Fruit fly (Drosophila melanogaster) whole organism: ENCODE data around the gene hzg.
A peak's percentile ranks its signal among the peaks of the same experiment; 100 is the strongest.

Experiments used
- CG8478 ChIP-seq: fragments of >200 bp; optimal IDR thresholded peaks from 2 replicates; lab custom pipeline; 2018; ENCODE audit warnings: inconsistent platforms
- Dll ChIP-seq: fragments of >200 bp; optimal IDR thresholded peaks from 2 replicates; lab custom pipeline; 2017
- EcR ChIP-seq, 2 experiments: fragments of >200 bp; optimal IDR thresholded peaks; 2 replicates each; lab custom pipeline; 2017; ENCODE audit warnings: missing biosample characterization in 2 of 2, missing genetic modification characterization in 2 of 2, missing genetic modification reagents in 2 of 2
- pan ChIP-seq: fragments of >200 bp; optimal IDR thresholded peaks from 2 replicates; lab custom pipeline; 2017
- psq ChIP-seq: fragments of >200 bp; optimal IDR thresholded peaks from 2 replicates; lab custom pipeline; 2017
- usp ChIP-seq: fragments of >200 bp; optimal IDR thresholded peaks from 2 replicates; lab custom pipeline; 2017; ENCODE audit warnings: missing biosample characterization, missing genetic modification characterization, mixed read lengths

Gene hzg

DNA sequence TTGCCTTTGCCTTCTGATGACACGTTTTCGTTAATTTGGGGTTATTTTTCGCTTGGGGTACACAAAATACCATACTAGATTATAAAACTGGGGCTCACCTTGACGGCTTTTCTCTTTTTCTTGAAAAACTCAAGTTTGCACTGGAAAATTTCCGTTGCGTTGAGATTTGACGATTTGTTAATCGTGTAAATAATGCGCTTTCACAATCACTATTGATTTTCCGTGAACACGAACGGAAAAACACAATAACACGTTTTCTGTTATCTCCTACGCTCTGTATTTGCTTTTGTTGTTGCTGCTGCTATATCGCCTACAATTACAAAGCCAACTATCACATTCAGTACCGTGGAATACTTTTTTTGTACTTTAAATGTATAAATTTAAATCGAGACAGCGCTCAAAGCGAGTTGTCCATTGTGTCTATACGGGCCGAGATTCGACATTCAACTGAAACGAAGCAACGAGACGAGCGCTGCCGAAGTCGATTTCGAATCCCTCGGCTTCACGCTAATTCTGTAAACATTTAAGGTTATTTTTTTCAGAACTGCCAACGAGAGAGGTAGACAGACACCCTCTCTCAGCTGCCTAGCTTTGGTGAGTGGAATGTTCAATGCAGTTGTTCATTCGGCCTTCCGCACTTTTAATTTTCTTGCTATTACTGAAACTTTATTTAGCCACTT is 42.0 kb upstream of the hzg start:
- no peak for TF ChIP-seq Dll (lab: Kevin White, UChicago)
- TF ChIP-seq pan, result no peak
- no peak for TF ChIP-seq psq
- TF ChIP-seq CG8478 (lab: Kevin White, UChicago), result no peak
- TF ChIP-seq EcR (GFP tag; optimal IDR thresholded peaks at IDR 0.05; lab: Kevin White, UChicago), result no peak
- TF ChIP-seq usp (GFP tag; lab: Kevin White, UChicago), result no peak

DNA sequence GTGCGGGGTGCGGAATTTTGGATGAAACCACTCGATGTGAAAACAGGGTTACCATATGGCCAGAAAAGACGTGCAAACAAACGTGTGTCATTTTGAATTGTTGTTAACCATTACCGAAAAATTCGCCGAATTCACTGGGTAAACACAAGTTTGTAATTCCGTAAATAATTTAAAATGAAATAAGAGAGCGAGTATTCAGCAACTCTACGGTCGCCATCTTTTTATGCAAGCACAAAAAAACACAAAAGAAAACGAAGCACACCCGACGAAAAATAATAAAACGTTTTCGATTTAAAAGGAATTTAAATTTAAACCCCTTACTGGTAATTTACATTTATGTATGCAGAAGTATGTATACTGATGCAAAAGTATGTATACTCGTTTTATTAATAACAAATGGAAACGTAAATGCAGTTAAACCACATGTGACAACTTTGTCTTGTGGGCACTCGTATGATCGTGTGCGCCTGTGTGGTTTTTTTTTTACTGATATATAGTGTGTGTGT is 41.3 kb upstream of the hzg start:
- TF ChIP-seq pan (no peak), Dll (lab: Kevin White, UChicago) (no peak)

DNA sequence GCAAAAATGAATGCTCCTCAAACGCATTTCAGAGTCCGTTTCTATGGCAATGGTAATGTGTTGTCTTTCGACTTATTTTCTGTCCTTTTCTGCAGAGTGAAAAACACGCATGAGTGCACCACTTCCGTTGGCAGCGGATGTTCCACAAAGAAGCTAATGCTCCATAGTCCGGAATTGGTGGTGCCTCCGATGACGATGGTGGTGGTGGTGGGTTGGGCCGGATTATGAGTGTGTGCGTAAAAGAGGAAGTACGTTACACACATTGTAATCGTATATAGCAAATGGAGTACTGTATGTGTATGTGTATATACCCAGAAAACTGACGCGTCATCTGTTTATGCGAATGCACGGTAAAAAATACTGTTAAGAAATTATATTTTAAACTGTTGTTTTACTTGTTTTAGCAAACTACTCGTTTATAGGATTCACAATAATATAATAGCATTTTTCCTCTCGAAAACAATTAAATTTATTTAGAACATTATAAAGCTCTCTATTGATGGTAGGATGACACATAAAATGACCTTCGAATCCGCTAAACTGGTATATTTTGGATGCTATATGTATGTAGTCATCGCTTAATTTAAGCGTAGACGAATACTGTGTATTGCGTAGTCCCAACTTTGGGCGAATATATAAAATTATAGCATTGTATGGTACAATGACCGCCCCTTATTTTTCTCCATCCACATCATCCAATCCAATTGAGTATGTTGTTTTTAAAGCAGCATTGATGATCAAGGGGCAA is 40.7 kb upstream of the hzg start:
- TF ChIP-seq pan (no peak), EcR (GFP tag; optimal IDR thresholded peaks at IDR 0.05; lab: Kevin White, UChicago) (no peak), psq (no peak), Dll (lab: Kevin White, UChicago) (no peak), usp (GFP tag; lab: Kevin White, UChicago) (no peak), CG8478 (lab: Kevin White, UChicago) (no peak)

DNA sequence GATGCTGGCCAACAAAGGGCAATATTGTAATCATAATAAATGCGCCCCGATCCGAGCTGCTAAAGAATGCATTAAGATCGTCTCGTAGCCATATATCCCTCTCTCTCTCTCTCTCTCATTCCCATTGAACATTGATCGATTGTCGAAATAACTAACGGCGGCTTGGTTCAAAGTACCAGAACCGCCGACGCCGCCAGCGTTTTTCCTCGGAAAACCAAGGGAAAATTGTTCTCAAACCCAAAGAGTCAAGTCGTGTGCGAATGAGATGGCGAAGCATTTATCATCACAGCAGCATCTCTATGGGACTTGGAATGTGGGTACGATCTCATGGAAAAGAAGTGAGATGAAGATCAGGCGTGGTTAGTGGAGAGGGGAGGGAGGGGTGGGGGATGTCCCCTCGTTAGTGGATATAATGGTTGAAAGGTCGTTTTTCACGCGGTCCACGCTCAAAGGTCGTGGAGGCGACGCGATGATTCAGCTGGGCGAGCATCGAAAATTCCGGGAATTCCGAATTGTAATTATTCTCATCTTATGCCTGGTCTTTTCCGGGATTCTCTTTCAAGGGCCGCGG is 39.3 kb upstream of the hzg start:
- TF ChIP-seq usp (GFP tag; lab: Kevin White, UChicago) (no peak), Dll (lab: Kevin White, UChicago) (no peak), psq (no peak), CG8478 (lab: Kevin White, UChicago) (no peak), EcR (GFP tag; optimal IDR thresholded peaks at IDR 0.05; lab: Kevin White, UChicago) (no peak), pan (no peak)

DNA sequence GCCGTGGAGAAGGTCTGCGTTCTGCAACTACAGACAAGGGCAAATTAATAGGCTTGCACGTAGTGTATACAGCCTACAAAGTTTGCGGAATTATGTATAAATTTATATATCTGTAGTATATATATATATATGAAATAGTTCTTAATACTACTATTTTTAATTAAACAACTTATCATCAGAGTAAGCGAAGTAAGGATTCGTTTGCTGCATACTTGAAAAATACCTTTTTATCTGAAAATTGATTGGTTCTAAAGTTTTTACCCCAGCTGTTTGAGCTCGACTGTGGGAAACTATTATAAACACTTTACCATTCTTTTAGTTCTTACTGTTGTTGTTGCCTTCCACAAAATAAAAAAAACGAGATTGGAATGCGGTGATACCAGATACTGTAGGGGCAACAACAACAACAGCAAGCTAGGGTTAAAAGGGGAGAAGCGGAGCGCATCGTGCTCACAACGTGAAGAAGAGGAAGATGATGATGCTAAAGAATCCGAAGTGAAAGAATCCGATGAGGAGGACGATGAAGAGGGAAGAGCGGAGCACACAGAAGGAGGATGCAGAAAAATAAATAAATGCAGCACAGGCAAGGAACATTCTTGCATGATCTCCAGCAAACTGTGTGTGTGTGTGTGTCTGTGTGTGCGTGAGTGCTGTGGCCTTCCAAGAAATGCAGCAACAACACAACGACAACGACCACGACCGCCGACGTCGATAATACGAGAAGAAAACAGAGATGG is 38.7 kb upstream of the hzg start:
- no peak for TF ChIP-seq CG8478 (lab: Kevin White, UChicago)
- TF ChIP-seq EcR (GFP tag; optimal IDR thresholded peaks at IDR 0.05; lab: Kevin White, UChicago), result peak in 1 of 2 experiments; percentile 63
- no peak for TF ChIP-seq psq
- no peak for TF ChIP-seq pan
- no peak for TF ChIP-seq Dll (lab: Kevin White, UChicago)

- TF ChIP-seq EcR (GFP tag; optimal IDR thresholded peaks at IDR 0.05; lab: Kevin White, UChicago) (peak in 1 of 2 experiments; percentile 10), psq (no peak)
Measured at dm6 chr3L:16042640-16043039, 38.1 kb upstream of the hzg start.

dm6 chr3L:16042080-16042344 is 37.5 kb upstream of the hzg start:
- TF ChIP-seq usp (GFP tag; lab: Kevin White, UChicago) (no peak), CG8478 (lab: Kevin White, UChicago) (no peak), EcR (GFP tag; optimal IDR thresholded peaks at IDR 0.05; lab: Kevin White, UChicago) (no peak), psq (no peak), pan (no peak), Dll (lab: Kevin White, UChicago) (no peak)

DNA sequence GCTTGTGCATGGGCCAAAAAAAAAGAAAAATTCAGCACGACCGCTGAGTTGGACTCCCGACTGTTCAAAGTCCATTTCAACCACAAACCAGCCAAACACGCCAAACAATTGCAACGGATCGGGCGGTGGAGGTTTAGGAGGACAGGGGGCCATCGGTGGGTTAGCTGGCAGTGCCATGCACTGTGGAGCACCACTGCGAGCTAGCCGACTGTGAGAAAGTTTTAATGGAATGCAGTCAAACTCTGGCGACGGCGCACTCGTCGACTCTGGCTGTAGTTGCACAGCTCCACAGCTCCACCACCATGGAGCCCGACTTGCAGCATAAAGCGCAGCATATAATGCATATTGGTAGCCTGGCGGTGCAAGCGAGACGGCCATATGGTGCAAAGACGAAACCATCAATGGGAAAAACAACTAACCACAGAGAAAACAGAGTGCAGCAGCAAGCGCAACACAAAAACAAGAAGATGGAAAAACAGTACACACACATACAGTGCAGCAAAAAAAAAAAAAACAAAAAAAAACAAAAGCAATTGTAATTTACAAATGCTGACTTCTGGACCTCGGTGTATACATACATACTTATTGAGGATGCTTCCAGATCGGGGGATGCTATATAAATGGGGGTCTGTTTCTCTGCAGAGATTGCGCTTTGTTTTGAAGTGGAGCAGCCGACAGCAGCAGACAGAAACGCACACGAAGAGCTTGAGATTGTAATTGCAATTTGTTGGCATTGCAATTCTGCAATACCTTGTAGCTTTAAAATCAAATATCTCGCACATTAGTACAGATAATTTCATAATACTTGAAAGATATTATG is 36.9 kb upstream of the hzg start:
- no peak for TF ChIP-seq pan
- TF ChIP-seq CG8478 (lab: Kevin White, UChicago), result no peak
- TF ChIP-seq Dll (lab: Kevin White, UChicago), result no peak
- TF ChIP-seq EcR (GFP tag; optimal IDR thresholded peaks at IDR 0.05; lab: Kevin White, UChicago), result peak in 1 of 2 experiments; percentile 0
- no peak for TF ChIP-seq usp (GFP tag; lab: Kevin White, UChicago)
- TF ChIP-seq psq, result no peak

dm6 chr3L:16040389-16040788 is 35.9 kb upstream of the hzg start:
- TF ChIP-seq psq, result no peak
- no peak for TF ChIP-seq CG8478 (lab: Kevin White, UChicago)
- TF ChIP-seq pan, result no peak
- TF ChIP-seq usp (GFP tag; lab: Kevin White, UChicago), result no peak
- no peak for TF ChIP-seq Dll (lab: Kevin White, UChicago)
- no peak for TF ChIP-seq EcR (GFP tag; optimal IDR thresholded peaks at IDR 0.05; lab: Kevin White, UChicago)

DNA sequence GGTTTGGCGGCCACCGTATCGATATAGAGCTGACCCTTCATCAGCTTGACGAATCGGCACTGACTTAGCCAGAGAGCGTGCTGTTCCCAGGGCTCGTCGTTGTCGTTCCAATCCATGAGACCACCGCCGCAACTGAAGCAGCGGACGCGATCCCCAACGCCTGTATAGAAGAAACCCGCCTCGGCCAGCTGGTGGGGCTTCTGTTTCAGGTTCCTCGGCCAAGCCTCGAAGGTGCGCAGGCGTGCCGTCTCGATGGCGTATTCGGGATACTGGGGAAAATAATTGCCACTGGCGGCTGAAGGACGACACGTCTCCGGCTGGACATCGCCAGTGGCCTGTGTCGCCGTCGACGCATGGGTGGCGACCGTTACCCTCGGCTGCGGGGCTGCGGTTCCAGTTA is 34.5 kb upstream of the hzg start:
- TF ChIP-seq CG8478 (lab: Kevin White, UChicago), result no peak
- TF ChIP-seq usp (GFP tag; lab: Kevin White, UChicago), result no peak
- no peak for TF ChIP-seq EcR (GFP tag; optimal IDR thresholded peaks at IDR 0.05; lab: Kevin White, UChicago)
- no peak for TF ChIP-seq pan
- no peak for TF ChIP-seq Dll (lab: Kevin White, UChicago)
- TF ChIP-seq psq, result no peak

DNA sequence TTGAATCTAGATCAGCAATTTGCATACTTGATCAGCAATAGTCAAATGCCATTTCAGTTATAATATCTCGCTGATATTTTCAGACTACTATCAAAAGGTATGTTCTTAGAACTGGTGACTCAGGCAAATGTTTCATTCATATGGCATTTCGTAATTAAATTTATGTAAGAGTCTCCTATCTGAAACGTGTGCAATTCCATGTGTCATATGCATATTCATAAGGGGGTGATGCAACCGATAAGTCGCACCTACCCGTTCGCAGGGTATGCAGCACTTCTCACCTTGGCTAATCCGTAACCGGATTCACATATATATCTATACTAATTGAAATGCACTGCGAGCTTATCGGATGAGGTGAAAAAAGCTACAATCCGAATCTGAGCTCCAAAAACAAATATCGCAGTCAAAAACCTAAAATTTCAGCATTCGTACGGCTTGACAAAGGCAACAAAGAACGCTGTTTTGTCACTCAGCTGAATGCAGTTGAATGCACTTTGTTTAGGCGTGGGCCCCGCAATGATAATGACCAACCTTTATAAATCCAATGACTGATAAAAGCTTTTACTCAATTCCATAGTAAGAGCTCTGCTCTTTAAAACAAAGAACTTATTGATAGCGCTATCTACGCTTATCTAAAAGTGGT is 33.3 kb upstream of the hzg start:
- TF ChIP-seq usp (GFP tag; lab: Kevin White, UChicago) (no peak), EcR (GFP tag; optimal IDR thresholded peaks at IDR 0.05; lab: Kevin White, UChicago) (peak; percentile 33 to 59), Dll (lab: Kevin White, UChicago) (no peak), psq (no peak)
